Worm (Caenorhabditis elegans) whole organism, midembryonic: Measurements from ENCODE around the gene swd-2.1.

Experiments used
- T22C8.4 ChIP-seq: fragments of 200-800 bp; sonication (Bioruptor generic); IDR thresholded peaks from 2 replicates; pipeline ENCODE4 v1.3.6; 2022; ENCODE audit warnings: missing genetic modification characterization, missing compliant biosample characterization
- cog-1 ChIP-seq: sonication (generic microtip); optimal IDR thresholded peaks from 2 replicates; lab custom pipeline; 2016; ENCODE audit warnings: missing genetic modification characterization, missing compliant biosample characterization
- flt-1 ChIP-seq: fragments of 200-800 bp; sonication (Bioruptor generic); IDR thresholded peaks from 2 replicates; pipeline ENCODE4 v1.3.6; 2022; ENCODE audit warnings: missing genetic modification characterization, missing compliant biosample characterization
- klf-2 ChIP-seq: fragments of 200-800 bp; sonication (Bioruptor generic); conservative IDR thresholded peaks from 2 replicates; pipeline ENCODE4 v1.3.6; 2022; ENCODE audit warnings: missing genetic modification reagents, missing genetic modification characterization, missing compliant biosample characterization
- ref-1 ChIP-seq: fragments of 200-800 bp; sonication (Bioruptor generic); conservative IDR thresholded peaks from 2 replicates; pipeline ENCODE4 v1.3.6; 2022; ENCODE audit warnings: missing genetic modification reagents, missing genetic modification characterization, missing compliant biosample characterization
- tab-1 ChIP-seq: fragments of 200-800 bp; sonication (Bioruptor generic); IDR thresholded peaks from 2 replicates; pipeline ENCODE4 v1.3.6; 2022; ENCODE audit warnings: missing genetic modification characterization, missing compliant biosample characterization
- ztf-23 ChIP-seq: fragments of 200-800 bp; sonication (Bioruptor generic); IDR thresholded peaks from 2 replicates; pipeline ENCODE4 v1.3.6; 2022; ENCODE audit warnings: missing genetic modification reagents, missing genetic modification characterization, missing compliant biosample characterization
- ztf-29 ChIP-seq: fragments of 200-800 bp; sonication (Bioruptor generic); IDR thresholded peaks from 2 replicates; pipeline ENCODE4 v1.3.6; 2022; ENCODE audit warnings: missing genetic modification reagents, missing genetic modification characterization, missing compliant biosample characterization

DNA sequence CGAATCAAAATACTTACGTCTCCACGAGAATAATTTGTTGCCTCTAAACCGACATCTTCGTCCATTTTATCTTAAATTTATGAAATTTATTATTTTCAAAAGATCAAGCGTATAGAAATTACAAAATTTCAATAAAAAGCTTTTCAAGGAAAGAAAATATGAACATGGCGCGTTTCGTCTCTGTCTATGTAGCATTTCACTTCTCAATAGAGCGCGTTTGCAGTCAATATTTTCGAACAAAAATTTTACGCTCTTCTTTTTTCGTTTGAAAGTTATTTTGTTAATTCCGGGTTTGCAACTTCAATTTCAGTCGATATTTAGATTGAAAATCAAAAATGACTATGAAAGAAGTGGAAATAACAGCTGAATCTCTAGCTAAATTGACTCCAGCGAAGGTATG is 1.6 kb upstream of the swd-2.1 start, which contains the start of the genes hcf-1 and swd-2.2:
- no peak for TF ChIP-seq tab-1 (GFP tag; lab: Robert Waterston, UW)
- TF ChIP-seq klf-2 (GFP tag; lab: Robert Waterston, UW) = no peak
- no peak for TF ChIP-seq ztf-23
- TF ChIP-seq ztf-29 = no peak
- no peak for TF ChIP-seq flt-1 (GFP tag; lab: Robert Waterston, UW)
- no peak for TF ChIP-seq ref-1 (GFP tag; lab: Robert Waterston, UW)
- no peak for TF ChIP-seq T22C8.4 (GFP tag; lab: Robert Waterston, UW)
- no peak for TF ChIP-seq cog-1 (tag; lab: Kevin White, UChicago)
